Fruit fly (Drosophila melanogaster) whole organism: ENCODE measurements around the gene CG14435.

Experiments used
- EcR ChIP-seq, 2 experiments: fragments of >200 bp; optimal IDR thresholded peaks; 2 replicates each; lab custom pipeline; 2017; ENCODE audit warnings: missing biosample characterization in 2 of 2, missing genetic modification characterization in 2 of 2, missing genetic modification reagents in 2 of 2
- pan ChIP-seq: fragments of >200 bp; optimal IDR thresholded peaks from 2 replicates; lab custom pipeline; 2017
- psq ChIP-seq: fragments of >200 bp; optimal IDR thresholded peaks from 2 replicates; lab custom pipeline; 2017
- usp ChIP-seq: fragments of >200 bp; optimal IDR thresholded peaks from 2 replicates; lab custom pipeline; 2017; ENCODE audit warnings: missing biosample characterization, missing genetic modification characterization, mixed read lengths

dm6 chrX:6792891-6793290 is 50.8 kb downstream of the CG14435 start:
- TF ChIP-seq pan (lab: Kevin White, UChicago) (no peak), psq (lab: Kevin White, UChicago) (no peak), EcR (GFP tag; optimal IDR thresholded peaks at IDR 0.05; lab: Kevin White, UChicago) (no peak), usp (GFP tag; lab: Kevin White, UChicago) (no peak)
